Worm (Caenorhabditis elegans): ENCODE data around the gene ttr-10.

DNA sequence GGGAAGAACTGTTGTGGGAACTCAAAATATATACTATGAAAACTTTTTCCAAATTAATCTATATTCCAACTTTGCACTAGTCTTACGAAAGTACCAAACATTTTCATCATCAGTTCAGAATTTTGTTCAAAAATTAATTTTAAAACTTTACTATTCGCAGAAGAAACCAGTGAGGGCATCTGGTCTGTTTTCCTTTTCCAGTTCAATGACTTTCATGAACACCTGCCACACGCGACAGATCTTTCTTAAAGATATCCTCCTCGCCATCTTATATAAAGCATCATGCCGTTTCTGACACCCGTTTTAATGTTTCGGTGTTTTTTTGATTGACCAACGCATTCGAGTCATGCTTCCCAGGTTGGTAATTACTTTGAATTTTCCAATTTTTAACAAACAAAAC lies 20.8 kb downstream of the ttr-10 start, which contains the start of gene C54F6.3:
- TF ChIP-seq W03F9.2 (tag; optimal IDR thresholded peaks at IDR 0.05) (no peak), him-1 (tag; optimal IDR thresholded peaks at IDR 0.05) (no peak)

Data from whole organism, L4/young adult.